Fruit fly (Drosophila melanogaster) Kc167 (cell line): ENCODE measurements around the gene CG13972.

Experiments used
- Myc ChIP-seq: fragments of >200 bp; optimal IDR thresholded peaks from 2 replicates; lab custom pipeline; 2017; ENCODE audit warnings: missing external identifiers
- Sin3A ChIP-seq: fragments of >200 bp; optimal IDR thresholded peaks from 2 replicates; lab custom pipeline; 2018; ENCODE audit warnings: missing external identifiers
- h ChIP-seq: fragments of >200 bp; optimal IDR thresholded peaks from 3 replicates; lab custom pipeline; 2018; ENCODE audit warnings: missing external identifiers
- insv ChIP-seq: fragments of >200 bp; optimal IDR thresholded peaks from 3 replicates; lab custom pipeline; 2018; ENCODE audit warnings: missing external identifiers
- psq ChIP-seq: fragments of >200 bp; optimal IDR thresholded peaks from 2 replicates; lab custom pipeline; 2017; ENCODE audit warnings: missing external identifiers
- ttk ChIP-seq: sonication (Bioruptor generic); optimal IDR thresholded peaks from 2 replicates; lab custom pipeline; 2017; ENCODE audit warnings: missing external identifiers

DNA sequence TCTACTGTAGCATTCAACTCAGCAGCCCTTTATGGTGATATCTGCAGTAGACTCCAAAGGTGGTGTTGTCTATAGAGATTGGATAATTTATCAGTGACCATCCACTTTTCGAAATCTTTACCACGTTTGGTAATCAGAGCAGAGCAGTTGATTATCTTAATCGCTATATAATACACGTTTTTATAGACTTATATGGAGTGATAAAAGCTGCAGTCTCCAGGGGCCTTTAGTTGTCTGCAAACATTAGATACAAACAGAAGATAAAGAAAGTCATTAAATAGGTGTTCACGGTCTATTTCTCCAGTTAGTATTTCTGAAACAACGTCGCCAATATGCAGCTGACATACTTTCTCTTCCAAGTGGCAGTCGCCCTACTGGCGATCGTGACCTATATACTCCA is 38.7 kb downstream of the CG13972 start, which contains the start of gene Cyp6a18:
- TF ChIP-seq psq (lab: Kevin White, UChicago) (no peak), h (no peak), insv (no peak), Myc (lab: Kevin White, UChicago) (no peak), Sin3A (no peak), ttk (lab: Kevin White, UChicago) (no peak)
